Worm (Caenorhabditis elegans): ENCODE results near the gene F46F5.5.

F46F5.5 gene

ce11 chrII:783532-783931 is 29.3 kb downstream of the F46F5.5 start, which contains the start of gene Y39F10A.6 (continued):
- TF ChIP-seq egl-43 (GFP tag; IDR thresholded peaks at IDR 0.05) (no peak), nhr-76 (tag; optimal IDR thresholded peaks at IDR 0.05) (no peak), snpc-4 (tag; optimal IDR thresholded peaks at IDR 0.05) (no peak), ama-1 (optimal IDR thresholded peaks at IDR 0.05) (no peak), aly-2 (tag; optimal IDR thresholded peaks at IDR 0.05) (no peak)

- TF ChIP-seq lin-1 (GFP tag; IDR thresholded peaks at IDR 0.05) (no peak), daf-8 (GFP tag; IDR thresholded peaks at IDR 0.05) (no peak), R02D3.7 (tag; optimal IDR thresholded peaks at IDR 0.05) (no peak), nhr-77 (tag; optimal IDR thresholded peaks at IDR 0.05) (no peak)
These were observed 29.9 kb downstream of the F46F5.5 start, which contains the start of gene Y39F10A.3 for ce11 chrII:782903-783302. Gene Y39F10A.3, minus strand, starts transcription at chrII:783003.

- TF ChIP-seq dmd-8 (GFP tag; IDR thresholded peaks at IDR 0.05) (no peak), unc-62 (GFP tag; optimal IDR thresholded peaks at IDR 0.05 in 1 of 2) (peak in 1 of 2 experiments; percentile 46), unc-62 (tag; optimal IDR thresholded peaks at IDR 0.05) (no peak)
These were observed 37.8 kb downstream of the F46F5.5 start, which contains the start of gene Y39F10A.1 for ce11 chrII:775033-775432. Gene Y39F10A.1, plus strand, starts transcription at chrII:775333.

- TF ChIP-seq R02D3.7 (tag; optimal IDR thresholded peaks at IDR 0.05) (no peak), Y75B8A.6 (GFP tag; IDR thresholded peaks at IDR 0.05) (no peak), ZK337.2 (GFP tag; IDR thresholded peaks at IDR 0.05) (no peak), fkh-10 (GFP tag; optimal IDR thresholded peaks at IDR 0.05) (peak; percentile 81), gei-8 (GFP tag; optimal IDR thresholded peaks at IDR 0.05) (no peak), egl-43 (GFP tag; IDR thresholded peaks at IDR 0.05) (no peak)
These were observed 39.0 kb downstream of the F46F5.5 start for ce11 chrII:773830-774229.

ce11 chrII:770253-770652 is 42.6 kb downstream of the F46F5.5 start, which contains the start of gene C08G5.6:
Gene C08G5.6, plus strand, starts transcription at chrII:770553.
- TF ChIP-seq zfp-2 (tag; optimal IDR thresholded peaks at IDR 0.05), result no peak
- TF ChIP-seq pha-4 (GFP tag; IDR thresholded peaks at IDR 0.05), result no peak
- TF ChIP-seq pha-4 (tag; optimal IDR thresholded peaks at IDR 0.05), result no peak
- no peak for TF ChIP-seq hif-1 (tag; optimal IDR thresholded peaks at IDR 0.05)
- TF ChIP-seq hlh-30 (tag; optimal IDR thresholded peaks at IDR 0.05; ENCODE audit: insufficient read depth), result no peak
- no peak for TF ChIP-seq nhr-77 (tag; optimal IDR thresholded peaks at IDR 0.05)
- no peak for TF ChIP-seq dmd-8 (GFP tag; IDR thresholded peaks at IDR 0.05)
- TF ChIP-seq F10B5.3 (tag; optimal IDR thresholded peaks at IDR 0.05), result no peak
- no peak for TF ChIP-seq ama-1 (optimal IDR thresholded peaks at IDR 0.05)
- TF ChIP-seq hlh-11 (tag; optimal IDR thresholded peaks at IDR 0.05), result no peak
- TF ChIP-seq ceh-28 (tag; optimal IDR thresholded peaks at IDR 0.05), result no peak
- TF ChIP-seq F37D6.2 (tag; optimal IDR thresholded peaks at IDR 0.05), result no peak
- TF ChIP-seq ceh-32 (tag; optimal IDR thresholded peaks at IDR 0.05; ENCODE audit: poor library complexity), result no peak
- TF ChIP-seq aly-2 (tag; optimal IDR thresholded peaks at IDR 0.05), result no peak
- no peak for TF ChIP-seq R02D3.7 (tag; optimal IDR thresholded peaks at IDR 0.05)
- no peak for TF ChIP-seq daf-16 (GFP tag; optimal IDR thresholded peaks at IDR 0.05)
- TF ChIP-seq daf-16 (tag; optimal IDR thresholded peaks at IDR 0.05), result no peak
- no peak for TF ChIP-seq ces-1 (GFP tag; optimal IDR thresholded peaks at IDR 0.05)
- TF ChIP-seq nhr-11 (tag; optimal IDR thresholded peaks at IDR 0.05), result no peak
- TF ChIP-seq snpc-1.2 (GFP tag; IDR thresholded peaks at IDR 0.05), result no peak

ce11 chrII:769250-769649 is 43.6 kb downstream of the F46F5.5 start:
- TF ChIP-seq zip-2 (tag; optimal IDR thresholded peaks at IDR 0.05), result no peak
- TF ChIP-seq zag-1 (tag; optimal IDR thresholded peaks at IDR 0.05), result no peak
- no peak for TF ChIP-seq Y75B8A.6 (GFP tag; IDR thresholded peaks at IDR 0.05)
- TF ChIP-seq hmg-1.1 (GFP tag; IDR thresholded peaks at IDR 0.05), result no peak
- TF ChIP-seq lir-3 (tag; optimal IDR thresholded peaks at IDR 0.05), result no peak
- TF ChIP-seq lin-13 (GFP tag; optimal IDR thresholded peaks at IDR 0.05), result peak; percentile 11
- no peak for TF ChIP-seq attf-4 (tag; optimal IDR thresholded peaks at IDR 0.05)
- TF ChIP-seq lin-38 (GFP tag; IDR thresholded peaks at IDR 0.05), result peak; percentile 40
- no peak for TF ChIP-seq ceh-82 (tag; optimal IDR thresholded peaks at IDR 0.05)
- peak; percentile 27 for TF ChIP-seq aha-1 (tag)
